Fruit fly (Drosophila melanogaster) whole organism, embryonic: ENCODE results near the gene odd.
A peak's percentile ranks its signal among the peaks of the same experiment; 100 is the strongest.

Experiments
- Ada2b ChIP-seq: fragments of 200-800 bp; sonication (Bioruptor generic); IDR thresholded peaks from 2 replicates; pipeline ENCODE4 v1.3.6; 2022; ENCODE audit warnings: missing biosample characterization, missing genetic modification characterization
- Adf1 ChIP-seq: fragments of 200-800 bp; sonication (Bioruptor generic); IDR thresholded peaks from 2 replicates; pipeline ENCODE4 v1.3.6; 2022; ENCODE audit warnings: missing biosample characterization, missing genetic modification characterization
- CG10209 ChIP-seq: fragments of 200-800 bp; sonication (Bioruptor generic); optimal IDR thresholded peaks from 3 replicates; lab custom pipeline; 2017; ENCODE audit warnings: missing biosample characterization, mild to moderate bottlenecking, missing genetic modification characterization, missing genetic modification reagents
- CG10366 ChIP-seq: fragments of 200-800 bp; sonication (Bioruptor generic); IDR thresholded peaks from 2 replicates; pipeline ENCODE4 v1.3.6; 2022; ENCODE audit warnings: missing biosample characterization, missing genetic modification characterization
- CG11093 ChIP-seq: fragments of 200-800 bp; sonication (Bioruptor generic); IDR thresholded peaks from 3 replicates; pipeline ENCODE4 v1.3.6; 2022; ENCODE audit warnings: missing biosample characterization, missing genetic modification characterization
- CG11504 ChIP-seq: fragments of 200-800 bp; sonication (Bioruptor generic); optimal IDR thresholded peaks from 3 replicates; lab custom pipeline; 2019; ENCODE audit warnings: missing biosample characterization, mild to moderate bottlenecking, missing genetic modification characterization, moderate library complexity
- CG12236 ChIP-seq: fragments of 200-800 bp; sonication (Bioruptor generic); optimal IDR thresholded peaks from 2 replicates; lab custom pipeline; 2016; ENCODE audit warnings: missing biosample characterization, missing genetic modification characterization
- CG14014 ChIP-seq: fragments of 200-800 bp; sonication (Bioruptor generic); IDR thresholded peaks from 2 replicates; pipeline ENCODE4 v1.3.6; 2022; ENCODE audit warnings: missing biosample characterization, missing genetic modification characterization
- CG14710 ChIP-seq: fragments of 200-800 bp; sonication (Bioruptor generic); optimal IDR thresholded peaks from 3 replicates; lab custom pipeline; 2019; ENCODE audit warnings: missing biosample characterization, mild to moderate bottlenecking, missing genetic modification characterization, moderate library complexity
- CG15269 ChIP-seq: fragments of 200-800 bp; sonication (Bioruptor generic); optimal IDR thresholded peaks from 2 replicates; lab custom pipeline; 2018; ENCODE audit warnings: missing biosample characterization, mild to moderate bottlenecking, missing genetic modification characterization, moderate library complexity
- CG1603 ChIP-seq: fragments of 200-800 bp; sonication (Bioruptor generic); optimal IDR thresholded peaks from 2 replicates; lab custom pipeline; 2019; ENCODE audit warnings: missing biosample characterization, mild to moderate bottlenecking, missing genetic modification characterization, moderate library complexity
- CG17359 ChIP-seq: fragments of 200-800 bp; sonication (Bioruptor generic); optimal IDR thresholded peaks from 3 replicates; lab custom pipeline; 2018; ENCODE audit warnings: missing biosample characterization, mild to moderate bottlenecking, missing genetic modification characterization, moderate library complexity
- CG4282 ChIP-seq: fragments of 200-800 bp; sonication (Bioruptor generic); optimal IDR thresholded peaks from 2 replicates; lab custom pipeline; 2016; ENCODE audit warnings: missing biosample characterization, missing genetic modification characterization
- CG7556 ChIP-seq: fragments of 200-800 bp; sonication (Bioruptor generic); optimal IDR thresholded peaks from 2 replicates; lab custom pipeline; 2017; ENCODE audit warnings: missing biosample characterization, mild to moderate bottlenecking, missing genetic modification characterization
- CG7839 ChIP-seq: fragments of 200-800 bp; sonication (Bioruptor generic); optimal IDR thresholded peaks from 3 replicates; lab custom pipeline; 2018; ENCODE audit warnings: missing biosample characterization, mild to moderate bottlenecking, missing genetic modification characterization, moderate library complexity
- CG9817 ChIP-seq: fragments of 200-800 bp; sonication (Bioruptor generic); optimal IDR thresholded peaks from 2 replicates; lab custom pipeline; 2018; ENCODE audit warnings: missing biosample characterization, mild to moderate bottlenecking, missing genetic modification characterization, moderate library complexity
- CHES-1-like ChIP-seq: fragments of 200-800 bp; sonication (Bioruptor generic); optimal IDR thresholded peaks from 2 replicates; lab custom pipeline; 2016; ENCODE audit warnings: missing biosample characterization, missing genetic modification characterization
- Chrac-16 ChIP-seq: fragments of 200-800 bp; sonication (Bioruptor generic); optimal IDR thresholded peaks from 3 replicates; lab custom pipeline; 2016; ENCODE audit warnings: missing biosample characterization, missing genetic modification characterization
- ERR ChIP-seq: fragments of 200-800 bp; sonication (Bioruptor generic); optimal IDR thresholded peaks from 2 replicates; lab custom pipeline; 2016; ENCODE audit warnings: missing biosample characterization, missing genetic modification characterization
- Fer1 ChIP-seq: fragments of 200-800 bp; sonication (Bioruptor generic); optimal IDR thresholded peaks from 2 replicates; lab custom pipeline; 2017; ENCODE audit warnings: missing biosample characterization, mild to moderate bottlenecking, missing genetic modification characterization
- GATAe ChIP-seq: fragments of 200-800 bp; sonication (Bioruptor generic); conservative IDR thresholded peaks from 2 replicates; pipeline ENCODE4 v1.3.6; 2022; ENCODE audit warnings: missing biosample characterization, missing genetic modification characterization
- HLH3B ChIP-seq: fragments of 200-800 bp; sonication (Bioruptor generic); IDR thresholded peaks from 2 replicates; pipeline ENCODE4 v1.3.6; 2022; ENCODE audit warnings: missing biosample characterization, missing genetic modification characterization
- Hmr ChIP-seq: fragments of 200-800 bp; sonication (Bioruptor generic); optimal IDR thresholded peaks from 3 replicates; lab custom pipeline; 2017; ENCODE audit warnings: mild to moderate bottlenecking, missing biosample characterization, missing genetic modification reagents, missing genetic modification characterization
- Hr51 ChIP-seq, 2 experiments: fragments of 200-800 bp; sonication (Bioruptor generic); optimal IDR thresholded peaks; 2 replicates in 1 of 2; 3 replicates in 1 of 2; lab custom pipeline; 2016 to 2018; ENCODE audit warnings: missing biosample characterization in 2 of 2, missing genetic modification characterization in 2 of 2, mild to moderate bottlenecking in 1 of 2, moderate library complexity in 1 of 2
- Mad ChIP-seq: fragments of 200-800 bp; sonication (Bioruptor generic); optimal IDR thresholded peaks from 2 replicates; lab custom pipeline; 2016; ENCODE audit warnings: missing biosample characterization, missing genetic modification characterization
- Ptx1 ChIP-seq: fragments of 200-800 bp; sonication (Bioruptor generic); IDR thresholded peaks from 2 replicates; pipeline ENCODE4 v1.3.6; 2022; ENCODE audit warnings: missing biosample characterization, missing genetic modification characterization
- TFAM ChIP-seq: fragments of 200-800 bp; sonication (Bioruptor generic); optimal IDR thresholded peaks from 2 replicates; lab custom pipeline; 2017; ENCODE audit warnings: missing biosample characterization, missing genetic modification characterization, inconsistent platforms
- Tbp ChIP-seq: fragments of >200 bp; optimal IDR thresholded peaks from 2 replicates; lab custom pipeline; 2018; ENCODE audit warnings: missing biosample characterization, missing genetic modification characterization
- Trl ChIP-seq, 3 experiments: fragments of >200 bp in 2 of 3; fragments of 200-800 bp in 1 of 3; sonication (Bioruptor generic) in 1 of 3; optimal IDR thresholded peaks; 2 replicates in 1 of 3; 3 replicates in 2 of 3; lab custom pipeline; 2016 to 2017; ENCODE audit warnings: missing biosample characterization in 1 of 3, missing genetic modification characterization in 1 of 3
- ara ChIP-seq: fragments of 200-800 bp; sonication (Bioruptor generic); IDR thresholded peaks from 2 replicates; pipeline ENCODE4 v1.3.6; 2022; ENCODE audit warnings: missing biosample characterization, missing genetic modification characterization
- az2 ChIP-seq: fragments of 200-800 bp; sonication (Bioruptor generic); optimal IDR thresholded peaks from 3 replicates; lab custom pipeline; 2016; ENCODE audit warnings: missing biosample characterization, missing genetic modification characterization
- chinmo ChIP-seq: fragments of 200-800 bp; sonication (Bioruptor generic); IDR thresholded peaks from 4 replicates; pipeline ENCODE4 v1.3.6; 2022; ENCODE audit warnings: missing biosample characterization, missing genetic modification characterization; ENCODE audit not compliant: partially characterized antibody
- da ChIP-seq: fragments of 200-800 bp; sonication (Bioruptor generic); optimal IDR thresholded peaks from 2 replicates; lab custom pipeline; 2016; ENCODE audit warnings: missing biosample characterization, missing genetic modification characterization
- emc ChIP-seq: fragments of 200-800 bp; sonication (Bioruptor generic); optimal IDR thresholded peaks from 2 replicates; lab custom pipeline; 2016; ENCODE audit warnings: missing biosample characterization, missing genetic modification characterization
- gcm ChIP-seq: fragments of 200-800 bp; sonication (Bioruptor generic); optimal IDR thresholded peaks from 2 replicates; lab custom pipeline; 2019; ENCODE audit warnings: missing biosample characterization, mild to moderate bottlenecking, missing genetic modification characterization, moderate library complexity
- gro ChIP-seq: fragments of 200-800 bp; sonication (Bioruptor generic); optimal IDR thresholded peaks from 2 replicates; lab custom pipeline; 2016; ENCODE audit warnings: missing biosample characterization, missing genetic modification characterization
- jing ChIP-seq: fragments of 200-800 bp; sonication (Bioruptor generic); optimal IDR thresholded peaks from 2 replicates; lab custom pipeline; 2018; ENCODE audit warnings: missing biosample characterization, mild to moderate bottlenecking, missing genetic modification characterization
- lab ChIP-seq: fragments of 200-800 bp; sonication (Bioruptor generic); optimal IDR thresholded peaks from 3 replicates; lab custom pipeline; 2017; ENCODE audit warnings: missing biosample characterization, missing genetic modification characterization, mild to moderate bottlenecking, moderate library complexity, missing genetic modification reagents
- lov ChIP-seq, 2 experiments: fragments of 200-800 bp in 1 of 2; fragments of >200 bp in 1 of 2; sonication (Bioruptor generic) in 1 of 2; IDR thresholded peaks in 1 of 2; optimal IDR thresholded peaks in 1 of 2; 2 replicates in 1 of 2; 3 replicates in 1 of 2; pipeline versions ENCODE4 v1.3.6 to Lab custom; 2017 to 2022; ENCODE audit warnings: missing biosample characterization in 1 of 2, missing genetic modification characterization in 1 of 2
- mirr ChIP-seq: fragments of 200-800 bp; sonication (Bioruptor generic); optimal IDR thresholded peaks from 3 replicates; lab custom pipeline; 2018; ENCODE audit warnings: missing biosample characterization, mild to moderate bottlenecking, missing genetic modification characterization
- onecut ChIP-seq: fragments of 200-800 bp; sonication (Bioruptor generic); IDR thresholded peaks from 2 replicates; pipeline ENCODE4 v1.3.6; 2022; ENCODE audit warnings: missing biosample characterization, missing genetic modification characterization
- pan ChIP-seq, 4 experiments: fragments of >200 bp in 3 of 4; fragments of 200-800 bp in 1 of 4; sonication (Bioruptor generic) in 1 of 4; optimal IDR thresholded peaks in 3 of 4; IDR thresholded peaks in 1 of 4; 2 replicates each; pipeline versions ENCODE4 v1.3.6 to Lab custom; 2017 to 2022; ENCODE audit warnings: missing biosample characterization in 2 of 4, missing genetic modification characterization in 2 of 4, mixed read lengths in 1 of 4
- pita ChIP-seq: fragments of 200-800 bp; sonication (Bioruptor generic); optimal IDR thresholded peaks from 2 replicates; lab custom pipeline; 2017; ENCODE audit warnings: missing biosample characterization, mild to moderate bottlenecking, missing genetic modification characterization
- sens ChIP-seq: fragments of 200-800 bp; sonication (Bioruptor generic); peaks from one replicate; lab custom pipeline; 2016; ENCODE audit warnings: missing biosample characterization, missing genetic modification characterization
- stc ChIP-seq: fragments of 200-800 bp; sonication (Bioruptor generic); IDR thresholded peaks from 2 replicates; pipeline ENCODE4 v1.3.6; 2022; ENCODE audit warnings: missing biosample characterization, missing genetic modification characterization
- tgo ChIP-seq: fragments of 200-800 bp; sonication (Bioruptor generic); IDR thresholded peaks from 3 replicates; pipeline ENCODE4 v1.3.6; 2022; ENCODE audit warnings: missing biosample characterization, missing genetic modification characterization
- tio ChIP-seq: fragments of 200-800 bp; sonication (Bioruptor generic); optimal IDR thresholded peaks from 2 replicates; lab custom pipeline; 2017; ENCODE audit warnings: missing biosample characterization, missing genetic modification characterization, inconsistent platforms
- twi ChIP-seq: fragments of 200-800 bp; optimal IDR thresholded peaks from 2 replicates; lab custom pipeline; 2019; ENCODE audit warnings: missing biosample characterization, mild to moderate bottlenecking, missing genetic modification characterization, moderate library complexity
- z ChIP-seq: fragments of 200-800 bp; sonication (Bioruptor generic); IDR thresholded peaks from 3 replicates; pipeline ENCODE4 v1.3.6; 2022; ENCODE audit warnings: missing biosample characterization, missing genetic modification characterization

The odd gene

dm6 chr2L:3569892-3570291 lies 36.7 kb downstream of the odd start (continued):
- TF ChIP-seq Hmr (GFP tag; lab: Kevin White, UChicago) = no peak
- no peak for TF ChIP-seq ERR
- TF ChIP-seq Mad (GFP tag; lab: Kevin White, UChicago) = no peak
- TF ChIP-seq mirr (GFP tag; lab: Kevin White, UChicago) = no peak
- peak; percentile 2 for TF ChIP-seq az2
- TF ChIP-seq CG10209 = peak; percentile 10
- peak; percentile 26 for TF ChIP-seq CG1603
- no peak for TF ChIP-seq Trl (optimal IDR thresholded peaks at IDR 0.05; lab: Kevin White, UChicago)
- TF ChIP-seq Trl (GFP tag; optimal IDR thresholded peaks at IDR 0.05; lab: Kevin White, UChicago) = no peak
- no peak for TF ChIP-seq CHES-1-like (GFP tag; lab: Kevin White, UChicago)
- peak; percentile 48 for TF ChIP-seq CG7839 (tag; lab: Kevin White, UChicago)
- peak; percentile 32; the same call in 1 of the 2 replicates for TF ChIP-seq ara
- TF ChIP-seq HLH3B = peak; percentile 47; the same call in 1 of the 2 replicates
- no peak for TF ChIP-seq da (GFP tag; lab: Kevin White, UChicago)
- TF ChIP-seq z = no peak
- TF ChIP-seq CG11504 (tag; lab: Kevin White, UChicago) = peak; percentile 56
- TF ChIP-seq lov (optimal IDR thresholded peaks at IDR 0.05; lab: Kevin White, UChicago) = no peak
- TF ChIP-seq lov (GFP tag; IDR thresholded peaks at IDR 0.05; lab: Robert Waterston, UW) = no peak
- peak in 1 of 2 experiments; percentile 53 for TF ChIP-seq Hr51 (GFP tag; optimal IDR thresholded peaks at IDR 0.05; lab: Kevin White, UChicago)
- TF ChIP-seq pan (optimal IDR thresholded peaks at IDR 0.05; lab: Kevin White, UChicago) = no peak
- TF ChIP-seq pan (GFP tag; optimal IDR thresholded peaks at IDR 0.05 in 1 of 2, IDR thresholded peaks at IDR 0.05 in 1 of 2) = peak in 1 of 2 experiments; percentile 55
- TF ChIP-seq TFAM = no peak
- TF ChIP-seq pita (GFP tag; lab: Kevin White, UChicago) = no peak
- TF ChIP-seq lab = peak; percentile 5
- TF ChIP-seq chinmo (GFP tag; lab: Robert Waterston, UW) = no peak
- TF ChIP-seq CG7556 = peak; percentile 7
- no peak for TF ChIP-seq CG4282 (GFP tag; lab: Kevin White, UChicago)
- TF ChIP-seq twi (tag; lab: Kevin White, UChicago) = no peak
- peak; percentile 53 for TF ChIP-seq Ptx1 (GFP tag; lab: Robert Waterston, UW)
- no peak for TF ChIP-seq emc
- 0 out of 2 replicates have a peak, but pooled peaks have one; percentile 17 for TF ChIP-seq onecut
- no peak for TF ChIP-seq CG12236
- TF ChIP-seq Chrac-16 (GFP tag; lab: Kevin White, UChicago) = peak; percentile 15
- peak; percentile 9 for TF ChIP-seq tio (GFP tag; lab: Kevin White, UChicago)
- TF ChIP-seq Ada2b (GFP tag; lab: Robert Waterston, UW) = 0 out of 2 replicates have a peak, but pooled peaks have one; percentile 21
- 0 out of 2 replicates have a peak, but pooled peaks have one; percentile 44 for TF ChIP-seq CG14014 (GFP tag; lab: Robert Waterston, UW)
- TF ChIP-seq stc = 0 out of 2 replicates have a peak, but pooled peaks have one; percentile 18
- no peak for TF ChIP-seq jing (GFP tag; lab: Kevin White, UChicago)
- TF ChIP-seq CG14710 (tag; lab: Kevin White, UChicago) = peak; percentile 18
- no peak for TF ChIP-seq Fer1 (GFP tag; lab: Kevin White, UChicago)
- TF ChIP-seq Tbp (GFP tag; lab: Kevin White, UChicago) = no peak
- peak; percentile 26 for TF ChIP-seq CG17359 (tag; lab: Kevin White, UChicago)
- TF ChIP-seq CG10366 (GFP tag; lab: Robert Waterston, UW) = peak; percentile 23; the same call in 1 of the 2 replicates
- peak; percentile 6 for TF ChIP-seq CG9817
- no peak for TF ChIP-seq Adf1 (GFP tag; lab: Robert Waterston, UW)
- TF ChIP-seq CG11093 = no peak
- TF ChIP-seq GATAe (GFP tag; lab: Robert Waterston, UW) = no peak
- no peak for TF ChIP-seq gro (GFP tag; lab: Kevin White, UChicago)
- peak; percentile 80 for TF ChIP-seq sens (GFP tag; lab: Kevin White, UChicago)
- peak; percentile 29; the same call in 2 of the 3 replicates for TF ChIP-seq tgo
- TF ChIP-seq CG15269 (tag; lab: Kevin White, UChicago) = peak; percentile 45
- peak; percentile 4 for TF ChIP-seq gcm (GFP tag; lab: Kevin White, UChicago)
